Worm (Caenorhabditis elegans): ENCODE data around the gene srx-21.

ce11 chrV:695914-696313, 19.1 kb downstream of the srx-21 start, which contains the start of gene srj-52:
- TF ChIP-seq egl-27 (tag; optimal IDR thresholded peaks at IDR 0.05) (no peak), snpc-4 (tag; optimal IDR thresholded peaks at IDR 0.05) (no peak), ztf-11 (tag; optimal IDR thresholded peaks at IDR 0.05) (no peak), ama-1 (optimal IDR thresholded peaks at IDR 0.05) (no peak), nhr-11 (tag; optimal IDR thresholded peaks at IDR 0.05) (no peak), R02D3.7 (tag; optimal IDR thresholded peaks at IDR 0.05) (no peak), sma-9 (GFP tag; optimal IDR thresholded peaks at IDR 0.05) (no peak), sma-9 (tag; optimal IDR thresholded peaks at IDR 0.05) (no peak), nhr-25 (tag; optimal IDR thresholded peaks at IDR 0.05) (no peak), aly-2 (tag; optimal IDR thresholded peaks at IDR 0.05) (no peak), ztf-4 (tag; optimal IDR thresholded peaks at IDR 0.05) (no peak), blmp-1 (tag; optimal IDR thresholded peaks at IDR 0.05; ENCODE audit: insufficient read depth) (no peak)

Data from whole organism, L2 larva.